Fruit fly (Drosophila melanogaster) whole organism, prepupa: ENCODE measurements around the gene srl.
A peak's percentile ranks its signal among the peaks of the same experiment; 100 is the strongest.

ENCODE experiments used
- Blimp-1 ChIP-seq: fragments of 200-800 bp; sonication (Bioruptor generic); optimal IDR thresholded peaks from 3 replicates; lab custom pipeline; 2017; ENCODE audit warnings: missing biosample characterization, missing genetic modification characterization, mild to moderate bottlenecking, moderate library complexity, missing genetic modification reagents
- CG10669 ChIP-seq: fragments of 200-800 bp; sonication (Bioruptor generic); optimal IDR thresholded peaks from 3 replicates; lab custom pipeline; 2018; ENCODE audit warnings: missing biosample characterization, mild to moderate bottlenecking, missing genetic modification characterization, moderate library complexity
- CG11294 ChIP-seq: fragments of 200-800 bp; sonication (Bioruptor generic); IDR thresholded peaks from 2 replicates; pipeline ENCODE4 v1.3.6; 2022; ENCODE audit warnings: missing biosample characterization, missing genetic modification characterization
- Gug ChIP-seq: fragments of 200-800 bp; sonication (Bioruptor generic); IDR thresholded peaks from 2 replicates; pipeline ENCODE4 v1.3.6; 2022; ENCODE audit warnings: missing biosample characterization, missing genetic modification characterization

- TF ChIP-seq Gug (GFP tag; lab: Robert Waterston, UW) = peak; percentile 93
- peak; percentile 92; the same call in 1 of the 2 replicates for TF ChIP-seq CG11294 (GFP tag; lab: Robert Waterston, UW)
- peak; percentile 86 for TF ChIP-seq CG10669
- peak; percentile 61 for TF ChIP-seq Blimp-1 (GFP tag; lab: Kevin White, UChicago)
Observed at dm6 chr3R:4394654-4395581, 34.2 kb downstream of the srl start.
